Fruit fly (Drosophila melanogaster) whole organism, prepupa: ENCODE measurements around the gene SK.

Experiments
- CG10631 ChIP-seq: fragments of 200-800 bp; sonication (Bioruptor generic); optimal IDR thresholded peaks from 2 replicates; lab custom pipeline; 2016; ENCODE audit warnings: missing biosample characterization, missing genetic modification characterization
- CG10669 ChIP-seq: fragments of 200-800 bp; sonication (Bioruptor generic); optimal IDR thresholded peaks from 3 replicates; lab custom pipeline; 2018; ENCODE audit warnings: missing biosample characterization, mild to moderate bottlenecking, missing genetic modification characterization, moderate library complexity
- CG11762 ChIP-seq: fragments of 200-800 bp; sonication (Bioruptor generic); optimal IDR thresholded peaks from 3 replicates; lab custom pipeline; 2016; ENCODE audit warnings: missing biosample characterization, missing genetic modification characterization; ENCODE audit not compliant: insufficient read depth
- CG11902 ChIP-seq: fragments of 200-800 bp; sonication (Bioruptor generic); optimal IDR thresholded peaks from 3 replicates; lab custom pipeline; 2016; ENCODE audit warnings: missing biosample characterization, missing genetic modification characterization
- CG15336 ChIP-seq: fragments of 200-800 bp; sonication (Bioruptor generic); IDR thresholded peaks from 2 replicates; pipeline ENCODE4 v1.3.6; 2022; ENCODE audit warnings: missing biosample characterization, missing genetic modification characterization
- CG1621 ChIP-seq: fragments of 200-800 bp; sonication (Bioruptor generic); optimal IDR thresholded peaks from 3 replicates; lab custom pipeline; 2018; ENCODE audit warnings: missing biosample characterization, mild to moderate bottlenecking, missing genetic modification characterization
- CG16779 ChIP-seq: fragments of 200-800 bp; sonication (Bioruptor generic); optimal IDR thresholded peaks from 3 replicates; lab custom pipeline; 2017; ENCODE audit warnings: missing biosample characterization, mild to moderate bottlenecking, missing genetic modification characterization
- CG3032 ChIP-seq: fragments of 200-800 bp; optimal IDR thresholded peaks from 2 replicates; lab custom pipeline; 2019; ENCODE audit warnings: missing biosample characterization, mild to moderate bottlenecking, missing genetic modification characterization, moderate library complexity
- CG31627 ChIP-seq: fragments of 200-800 bp; sonication (Bioruptor generic); optimal IDR thresholded peaks from 3 replicates; lab custom pipeline; 2016; ENCODE audit warnings: missing biosample characterization, missing genetic modification characterization
- CG32006 ChIP-seq: fragments of 200-800 bp; sonication (Bioruptor generic); optimal IDR thresholded peaks from 3 replicates; lab custom pipeline; 2017; ENCODE audit warnings: missing biosample characterization, mild to moderate bottlenecking, missing genetic modification characterization
- CG34406 ChIP-seq: fragments of 200-800 bp; sonication (Bioruptor generic); optimal IDR thresholded peaks from 3 replicates; lab custom pipeline; 2016; ENCODE audit warnings: missing biosample characterization, missing genetic modification characterization
- CG3919 ChIP-seq: fragments of 200-800 bp; sonication (Bioruptor generic); optimal IDR thresholded peaks from 3 replicates; lab custom pipeline; 2016; ENCODE audit warnings: missing biosample characterization, missing genetic modification characterization
- CG6163 ChIP-seq: fragments of 200-800 bp; sonication (Bioruptor generic); IDR thresholded peaks from 3 replicates; pipeline ENCODE4 v1.3.6; 2022; ENCODE audit warnings: missing biosample characterization, missing genetic modification characterization
- CG6276 ChIP-seq: fragments of 200-800 bp; sonication (Bioruptor generic); optimal IDR thresholded peaks from 2 replicates; lab custom pipeline; 2017; ENCODE audit warnings: missing biosample characterization, mild to moderate bottlenecking, missing genetic modification characterization
- CG6792 ChIP-seq: fragments of 200-800 bp; sonication (Bioruptor generic); optimal IDR thresholded peaks from 3 replicates; lab custom pipeline; 2016; ENCODE audit warnings: missing biosample characterization, missing genetic modification characterization
- CG7368 ChIP-seq: fragments of 200-800 bp; sonication (Bioruptor generic); optimal IDR thresholded peaks from 3 replicates; lab custom pipeline; 2016; ENCODE audit warnings: missing biosample characterization, missing genetic modification characterization
- CG8119 ChIP-seq: fragments of 200-800 bp; sonication (Bioruptor generic); IDR thresholded peaks from 3 replicates; pipeline ENCODE4 v1.3.6; 2022; ENCODE audit warnings: missing biosample characterization, missing genetic modification characterization
- CG8319 ChIP-seq: fragments of 200-800 bp; sonication (Bioruptor generic); optimal IDR thresholded peaks from 3 replicates; lab custom pipeline; 2016; ENCODE audit warnings: missing biosample characterization, missing genetic modification characterization
- CG8632 ChIP-seq: fragments of 200-800 bp; sonication (Bioruptor generic); optimal IDR thresholded peaks from 3 replicates; lab custom pipeline; 2016; ENCODE audit warnings: missing biosample characterization, missing genetic modification characterization
- CG9139 ChIP-seq: fragments of 200-800 bp; sonication (Bioruptor generic); optimal IDR thresholded peaks from 3 replicates; lab custom pipeline; 2017; ENCODE audit warnings: missing biosample characterization, mild to moderate bottlenecking, missing genetic modification characterization
- Eip75B ChIP-seq: fragments of 200-800 bp; sonication (Bioruptor generic); optimal IDR thresholded peaks from 3 replicates; lab custom pipeline; 2016; ENCODE audit warnings: missing biosample characterization, missing genetic modification characterization
- Eip78C ChIP-seq: fragments of 200-800 bp; sonication (Bioruptor generic); peaks from one replicate; lab custom pipeline; 2016; ENCODE audit warnings: missing biosample characterization, missing genetic modification characterization
- Ets96B ChIP-seq: fragments of 200-800 bp; optimal IDR thresholded peaks from 2 replicates; lab custom pipeline; 2019; ENCODE audit warnings: missing biosample characterization, mild to moderate bottlenecking, missing genetic modification characterization, moderate library complexity
- Gug ChIP-seq: fragments of 200-800 bp; sonication (Bioruptor generic); IDR thresholded peaks from 2 replicates; pipeline ENCODE4 v1.3.6; 2022; ENCODE audit warnings: missing biosample characterization, missing genetic modification characterization
- Hr38 ChIP-seq: sonication (Bioruptor generic); optimal IDR thresholded peaks from 2 replicates; lab custom pipeline; 2016; ENCODE audit warnings: missing biosample characterization, missing genetic modification characterization
- Hr39 ChIP-seq: fragments of 200-800 bp; sonication (Bioruptor generic); optimal IDR thresholded peaks from 2 replicates; lab custom pipeline; 2016; ENCODE audit warnings: missing biosample characterization, missing genetic modification characterization
- Lpt ChIP-seq: fragments of 200-800 bp; sonication (Bioruptor generic); optimal IDR thresholded peaks from 3 replicates; lab custom pipeline; 2016; ENCODE audit warnings: missing biosample characterization, missing genetic modification characterization
- Met ChIP-seq: fragments of 200-800 bp; sonication (Bioruptor generic); optimal IDR thresholded peaks from 3 replicates; lab custom pipeline; 2016; ENCODE audit warnings: missing biosample characterization, missing genetic modification characterization
- Smox ChIP-seq: fragments of 200-800 bp; sonication (Bioruptor generic); optimal IDR thresholded peaks from 3 replicates; lab custom pipeline; 2016; ENCODE audit warnings: missing biosample characterization, missing genetic modification characterization
- Sox102F ChIP-seq: fragments of 200-800 bp; sonication (Bioruptor generic); optimal IDR thresholded peaks from 2 replicates; lab custom pipeline; 2016; ENCODE audit warnings: missing biosample characterization, mild to moderate bottlenecking, missing genetic modification characterization
- Sox14 ChIP-seq: fragments of 200-800 bp; sonication (Bioruptor generic); optimal IDR thresholded peaks from 3 replicates; lab custom pipeline; 2016; ENCODE audit warnings: missing biosample characterization, missing genetic modification characterization
- Sox15 ChIP-seq: fragments of 200-800 bp; sonication (Bioruptor generic); optimal IDR thresholded peaks from 3 replicates; lab custom pipeline; 2016; ENCODE audit warnings: missing biosample characterization, missing genetic modification characterization
- achi ChIP-seq: fragments of 200-800 bp; sonication (Bioruptor generic); optimal IDR thresholded peaks from 3 replicates; lab custom pipeline; 2016; ENCODE audit warnings: missing biosample characterization, missing genetic modification characterization
- acj6 ChIP-seq: fragments of 200-800 bp; sonication (Bioruptor generic); optimal IDR thresholded peaks from 3 replicates; lab custom pipeline; 2016; ENCODE audit warnings: missing biosample characterization, missing genetic modification characterization
- cyc ChIP-seq: fragments of 200-800 bp; sonication (Bioruptor generic); optimal IDR thresholded peaks from 3 replicates; lab custom pipeline; 2016; ENCODE audit warnings: missing biosample characterization, missing genetic modification characterization
- dac ChIP-seq: fragments of 200-800 bp; sonication (Bioruptor generic); optimal IDR thresholded peaks from 2 replicates; lab custom pipeline; 2017; ENCODE audit warnings: missing biosample characterization, mild to moderate bottlenecking, missing genetic modification characterization
- dsx ChIP-seq: fragments of 200-800 bp; optimal IDR thresholded peaks from 3 replicates; lab custom pipeline; 2019; ENCODE audit warnings: missing biosample characterization, mild to moderate bottlenecking, missing genetic modification characterization, moderate library complexity; ENCODE audit not compliant: poor library complexity, severe bottlenecking
- eg ChIP-seq: fragments of 200-800 bp; sonication (Bioruptor generic); IDR thresholded peaks from 3 replicates; pipeline ENCODE4 v1.3.6; 2022; ENCODE audit warnings: missing biosample characterization, missing genetic modification characterization
- esn ChIP-seq: fragments of 200-800 bp; sonication (Bioruptor generic); optimal IDR thresholded peaks from 2 replicates; lab custom pipeline; 2016; ENCODE audit warnings: missing biosample characterization, mild to moderate bottlenecking, missing genetic modification characterization, moderate library complexity
- fd59A ChIP-seq: fragments of 200-800 bp; sonication (Bioruptor generic); optimal IDR thresholded peaks from 2 replicates; lab custom pipeline; 2017; ENCODE audit warnings: missing biosample characterization, mild to moderate bottlenecking, missing genetic modification characterization, missing genetic modification reagents
- fkh ChIP-seq: fragments of 200-800 bp; sonication (Bioruptor generic); optimal IDR thresholded peaks from 3 replicates; lab custom pipeline; 2017; ENCODE audit warnings: missing biosample characterization, mild to moderate bottlenecking, missing genetic modification characterization, moderate library complexity
- lz ChIP-seq: fragments of 200-800 bp; sonication (Bioruptor generic); optimal IDR thresholded peaks from 3 replicates; lab custom pipeline; 2016; ENCODE audit warnings: missing biosample characterization, missing genetic modification characterization
- pdm3 ChIP-seq: fragments of 200-800 bp; sonication (Bioruptor generic); optimal IDR thresholded peaks from 3 replicates; lab custom pipeline; 2016; ENCODE audit warnings: missing biosample characterization, missing genetic modification characterization
- ss ChIP-seq, 2 experiments: fragments of 200-800 bp; sonication (Bioruptor generic); optimal IDR thresholded peaks; 2 replicates in 1 of 2; 3 replicates in 1 of 2; lab custom pipeline; 2017 to 2018; ENCODE audit warnings: mild to moderate bottlenecking in 2 of 2, missing biosample characterization in 2 of 2, missing genetic modification characterization in 2 of 2, moderate library complexity in 1 of 2
- topi ChIP-seq: fragments of 200-800 bp; sonication (Bioruptor generic); optimal IDR thresholded peaks from 3 replicates; lab custom pipeline; 2016; ENCODE audit warnings: missing biosample characterization, missing genetic modification characterization
- vri ChIP-seq: fragments of 200-800 bp; sonication (Bioruptor generic); optimal IDR thresholded peaks from 3 replicates; lab custom pipeline; 2016; ENCODE audit warnings: missing biosample characterization, mild to moderate bottlenecking, missing genetic modification characterization

Gene SK

DNA sequence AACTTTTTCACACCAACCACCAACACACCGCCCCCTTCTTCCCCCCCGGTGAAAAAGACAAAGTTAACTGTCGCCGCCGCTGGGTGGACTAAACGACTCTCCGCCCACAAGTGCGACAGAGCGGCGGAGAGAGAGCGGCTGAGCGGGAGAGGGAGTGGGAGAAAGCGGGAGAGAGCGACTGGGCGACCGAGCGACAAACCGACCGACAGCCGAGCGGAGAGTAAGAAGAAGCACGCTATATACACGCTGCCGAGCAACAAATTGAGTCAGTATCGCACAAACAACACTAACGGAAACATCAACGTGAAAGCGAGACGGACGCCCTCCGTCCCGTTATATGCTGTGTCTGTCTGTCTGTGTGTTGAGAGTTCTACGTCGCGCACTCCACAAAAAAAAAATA lies at the start of gene SK:
Gene SK, plus strand, starts transcription at position 267 of the 400 bp plus-strand sequence.
- TF ChIP-seq Eip78C (GFP tag; lab: Kevin White, UChicago) (no peak), CG6276 (GFP tag; lab: Kevin White, UChicago) (no peak), CG31627 (no peak), CG15336 (peak; percentile 19; the same call in 1 of the 2 replicates), Sox15 (GFP tag; lab: Kevin White, UChicago) (no peak), pdm3 (no peak), CG6163 (0 out of 3 replicates have a peak, but pooled peaks have one; percentile 21), eg (GFP tag; lab: Robert Waterston, UW) (peak; percentile 27; the same call in 1 of the 3 replicates)

dm6 chrX:5293141-5293540 lies 46.9 kb upstream of the SK start:
- no peak for TF ChIP-seq dsx (GFP tag; lab: Kevin White, UChicago)
- TF ChIP-seq CG3919 (GFP tag; lab: Kevin White, UChicago) = no peak
- no peak for TF ChIP-seq CG10631 (GFP tag; lab: Kevin White, UChicago)
- no peak for TF ChIP-seq Sox15 (GFP tag; lab: Kevin White, UChicago)
- no peak for TF ChIP-seq cyc
- TF ChIP-seq acj6 = no peak
- no peak for TF ChIP-seq Sox102F
- TF ChIP-seq CG8119 (GFP tag; lab: Robert Waterston, UW) = no peak
- TF ChIP-seq fkh (GFP tag; lab: Kevin White, UChicago) = no peak
- no peak for TF ChIP-seq Lpt (GFP tag; lab: Kevin White, UChicago)
- TF ChIP-seq CG3032 (tag; lab: Kevin White, UChicago) = no peak
- TF ChIP-seq Hr38 (GFP tag; lab: Kevin White, UChicago) = no peak
- TF ChIP-seq esn = no peak

dm6 chrX:5295766-5296165 lies 44.3 kb upstream of the SK start, which contains the start of gene CG42749:
Gene CG42749, plus strand, starts transcription at chrX:5296066.
- TF ChIP-seq esn = no peak
- no peak for TF ChIP-seq Sox14 (GFP tag; lab: Kevin White, UChicago)

DNA sequence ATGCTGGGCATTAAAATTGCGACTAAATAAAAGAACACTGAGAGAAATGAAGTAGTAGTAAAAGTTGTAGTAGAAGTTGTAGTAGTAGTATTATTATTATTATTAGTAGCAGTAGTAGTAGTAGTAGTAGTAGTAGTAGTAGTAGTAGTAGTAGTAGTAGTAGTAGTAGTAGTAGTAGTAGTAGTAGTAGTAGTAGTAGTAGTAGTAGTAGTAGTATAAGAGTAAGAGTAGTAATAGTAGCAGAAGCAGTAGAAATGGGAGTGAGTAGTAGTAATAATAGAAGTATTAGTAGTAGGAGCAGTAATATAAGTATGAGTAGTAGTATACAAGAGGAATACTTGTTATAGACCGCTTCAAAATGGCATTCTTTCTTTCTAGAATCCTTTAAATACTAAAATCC lies 40.1 kb upstream of the SK start:
- TF ChIP-seq fd59A (GFP tag; lab: Kevin White, UChicago) (peak; percentile 17), lz (GFP tag; lab: Kevin White, UChicago) (peak; percentile 19), Smox (GFP tag; lab: Kevin White, UChicago) (no peak), CG11902 (GFP tag; lab: Kevin White, UChicago) (no peak), Eip75B (GFP tag; lab: Kevin White, UChicago) (peak; percentile 4), pdm3 (no peak), CG6163 (peak; percentile 9; the same call in 1 of the 3 replicates), achi (no peak), Lpt (GFP tag; lab: Kevin White, UChicago) (no peak), Eip78C (GFP tag; lab: Kevin White, UChicago) (peak; percentile 85), vri (no peak), CG8319 (GFP tag; lab: Kevin White, UChicago) (no peak), Hr39 (GFP tag; lab: Kevin White, UChicago) (peak; percentile 2), ss (GFP tag; optimal IDR thresholded peaks at IDR 0.05; lab: Kevin White, UChicago) (peak in 1 of 2 experiments; percentile 24), CG10669 (GFP tag; lab: Kevin White, UChicago) (no peak), CG7368 (no peak), acj6 (peak; percentile 1), CG6792 (GFP tag; lab: Kevin White, UChicago) (no peak), CG11762 (no peak), CG32006 (GFP tag; lab: Kevin White, UChicago) (no peak), esn (no peak), CG15336 (no peak), Ets96B (tag; lab: Kevin White, UChicago) (peak; percentile 13), Sox14 (GFP tag; lab: Kevin White, UChicago) (peak; percentile 12), topi (GFP tag; lab: Kevin White, UChicago) (no peak), CG34406 (GFP tag; lab: Kevin White, UChicago) (no peak), CG9139 (no peak), Hr38 (GFP tag; lab: Kevin White, UChicago) (no peak), CG16779 (no peak), Met (GFP tag; lab: Kevin White, UChicago) (peak; percentile 5), CG3032 (tag; lab: Kevin White, UChicago) (peak; percentile 27), CG1621 (tag; lab: Kevin White, UChicago) (no peak), dac (GFP tag; lab: Kevin White, UChicago) (no peak), Gug (GFP tag; lab: Robert Waterston, UW) (no peak), CG8632 (GFP tag; lab: Kevin White, UChicago) (no peak)
